Worm (Caenorhabditis elegans) whole organism, L4 larva: ENCODE data around the gene T28C12.2.

Experiments
- F10B5.3 ChIP-seq: sonication (generic microtip); optimal IDR thresholded peaks from 2 replicates; lab custom pipeline; 2016; ENCODE audit warnings: mild to moderate bottlenecking, missing genetic modification characterization, missing compliant biosample characterization
- F26F4.8 ChIP-seq: fragments of 200-800 bp; sonication (Bioruptor generic); conservative IDR thresholded peaks from 2 replicates; pipeline ENCODE4 v1.3.6; 2022; ENCODE audit warnings: missing genetic modification characterization, missing compliant biosample characterization
- F37D6.2 ChIP-seq: sonication (generic microtip); optimal IDR thresholded peaks from 2 replicates; lab custom pipeline; 2016; ENCODE audit warnings: mild to moderate bottlenecking, missing genetic modification characterization, missing compliant biosample characterization
- T26A8.4 ChIP-seq: fragments of 200-800 bp; sonication (Bioruptor generic); IDR thresholded peaks from 2 replicates; pipeline ENCODE4 v1.3.6; 2022; ENCODE audit warnings: missing genetic modification characterization, missing compliant biosample characterization
- Y48G9A.11 ChIP-seq: fragments of 200-800 bp; sonication (Bioruptor generic); IDR thresholded peaks from 2 replicates; pipeline ENCODE4 v1.3.6; 2022; ENCODE audit warnings: missing genetic modification reagents, missing genetic modification characterization, missing compliant biosample characterization
- aha-1 ChIP-seq: fragments of 150-350 bp; peaks from one replicate; lab custom pipeline; 2014; ENCODE audit warnings: missing biosample characterization, missing genetic modification characterization
- ceh-20 ChIP-seq: fragments of 200-800 bp; sonication (Bioruptor generic); IDR thresholded peaks from 2 replicates; pipeline ENCODE4 v1.3.6; 2022; ENCODE audit warnings: missing genetic modification reagents, missing genetic modification characterization, missing compliant biosample characterization
- ceh-32 ChIP-seq: sonication (generic microtip); optimal IDR thresholded peaks from 2 replicates; lab custom pipeline; 2016; ENCODE audit warnings: mild to moderate bottlenecking, missing genetic modification characterization, missing compliant biosample characterization; ENCODE audit not compliant: poor library complexity
- ceh-82 ChIP-seq: sonication (generic microtip); optimal IDR thresholded peaks from 2 replicates; lab custom pipeline; 2017; ENCODE audit warnings: missing biosample characterization, missing genetic modification characterization
- daf-16 ChIP-seq, 3 experiments: sonication (generic microtip); optimal IDR thresholded peaks; 2 replicates each; lab custom pipeline; 2016 to 2017; ENCODE audit warnings: missing genetic modification characterization in 3 of 3, missing genetic modification reagents in 3 of 3, mild to moderate bottlenecking in 2 of 3, missing compliant biosample characterization in 2 of 3, missing biosample characterization in 1 of 3, moderate library complexity in 1 of 3
- dmd-6 ChIP-seq: fragments of 200-800 bp; sonication (Bioruptor generic); IDR thresholded peaks from 2 replicates; pipeline ENCODE4 v1.3.6; 2022; ENCODE audit warnings: missing genetic modification reagents, missing genetic modification characterization, missing compliant biosample characterization
- hlh-11 ChIP-seq: fragments of 200-800 bp; sonication (Bioruptor generic); optimal IDR thresholded peaks from 2 replicates; lab custom pipeline; 2018; ENCODE audit warnings: mild to moderate bottlenecking, missing genetic modification characterization, missing compliant biosample characterization
- hlh-30 ChIP-seq: sonication (generic microtip); optimal IDR thresholded peaks from 2 replicates; lab custom pipeline; 2017; ENCODE audit warnings: antibody characterized with exemption, mild to moderate bottlenecking, missing genetic modification characterization, missing compliant biosample characterization; ENCODE audit not compliant: insufficient read depth
- hmg-1.1 ChIP-seq: fragments of 200-800 bp; sonication (Bioruptor generic); IDR thresholded peaks from 2 replicates; pipeline ENCODE4 v1.3.6; 2022; ENCODE audit warnings: missing genetic modification reagents, missing genetic modification characterization, missing compliant biosample characterization
- jun-1 ChIP-seq: fragments of 150-350 bp; optimal IDR thresholded peaks from 2 replicates; lab custom pipeline; 2014; ENCODE audit warnings: missing biosample characterization, missing genetic modification reagents, missing genetic modification characterization
- lim-7 ChIP-seq: fragments of 200-800 bp; sonication (Bioruptor generic); IDR thresholded peaks from 2 replicates; pipeline ENCODE4 v1.3.6; 2022; ENCODE audit warnings: missing genetic modification characterization, missing compliant biosample characterization
- lin-13 ChIP-seq: fragments of 150-350 bp; optimal IDR thresholded peaks from 2 replicates; lab custom pipeline; 2014; ENCODE audit warnings: missing biosample characterization, missing genetic modification reagents, missing genetic modification characterization
- lin-15B ChIP-seq: fragments of 150-350 bp; sonication (generic microtip); optimal IDR thresholded peaks from 3 replicates; lab custom pipeline; 2014; ENCODE audit warnings: missing biosample characterization, missing genetic modification characterization
- lin-39 ChIP-seq: fragments of 150-350 bp; optimal IDR thresholded peaks from 2 replicates; lab custom pipeline; 2014; ENCODE audit warnings: missing biosample characterization, missing genetic modification reagents, missing genetic modification characterization
- lir-3 ChIP-seq: sonication (generic microtip); optimal IDR thresholded peaks from 2 replicates; lab custom pipeline; 2016; ENCODE audit warnings: mild to moderate bottlenecking, missing genetic modification characterization, missing compliant biosample characterization
- lsy-2 ChIP-seq, 2 experiments: fragments of 150-350 bp in 1 of 2; sonication (generic microtip) in 1 of 2; optimal IDR thresholded peaks; 2 replicates each; lab custom pipeline; 2014 to 2017; ENCODE audit warnings: missing biosample characterization in 2 of 2, missing genetic modification characterization in 2 of 2
- madf-5 ChIP-seq, 2 experiments: fragments of 200-800 bp; sonication (Bioruptor generic); IDR thresholded peaks; 2 replicates each; pipeline ENCODE4 v1.3.6; 2022; ENCODE audit warnings: missing compliant biosample characterization in 2 of 2, missing genetic modification characterization in 2 of 2
- mdl-1 ChIP-seq, 2 experiments: fragments of 150-350 bp in 1 of 2; sonication (generic microtip) in 1 of 2; optimal IDR thresholded peaks; 2 replicates each; lab custom pipeline; 2014 to 2017; ENCODE audit warnings: missing biosample characterization in 2 of 2, missing genetic modification characterization in 2 of 2
- mdt-29 ChIP-seq: fragments of 200-800 bp; sonication (Bioruptor generic); IDR thresholded peaks from 2 replicates; pipeline ENCODE4 v1.3.6; 2022; ENCODE audit warnings: missing genetic modification reagents, missing genetic modification characterization, missing compliant biosample characterization
- nhr-111 ChIP-seq: fragments of 200-800 bp; sonication (Bioruptor generic); optimal IDR thresholded peaks from 2 replicates; lab custom pipeline; 2018; ENCODE audit warnings: mild to moderate bottlenecking, missing genetic modification characterization, missing compliant biosample characterization
- nhr-6 ChIP-seq: fragments of 150-350 bp; optimal IDR thresholded peaks from 2 replicates; lab custom pipeline; 2014; ENCODE audit warnings: missing biosample characterization, missing genetic modification characterization
- spr-1 ChIP-seq: sonication (generic microtip); optimal IDR thresholded peaks from 2 replicates; lab custom pipeline; 2016; ENCODE audit warnings: mild to moderate bottlenecking, missing genetic modification characterization, missing compliant biosample characterization
- unc-62 ChIP-seq, 3 experiments: fragments of 150-350 bp in 1 of 3; sonication (generic microtip); optimal IDR thresholded peaks in 2 of 3; peaks in 1 of 3; 1 replicate in 1 of 3; 2 replicates in 2 of 3; lab custom pipeline; 2014 to 2017; ENCODE audit warnings: missing biosample characterization in 3 of 3, missing genetic modification characterization in 3 of 3, missing genetic modification reagents in 3 of 3, missing genotype in 1 of 3
- zag-1 ChIP-seq: fragments of 150-350 bp; optimal IDR thresholded peaks from 2 replicates; lab custom pipeline; 2014; ENCODE audit warnings: missing biosample characterization, missing genetic modification characterization
- zfp-3 ChIP-seq: fragments of 200-800 bp; sonication (Bioruptor generic); conservative IDR thresholded peaks from 2 replicates; pipeline ENCODE4 v1.3.6; 2022; ENCODE audit warnings: missing genetic modification reagents, missing genetic modification characterization, missing compliant biosample characterization
- zip-11 ChIP-seq: fragments of 200-800 bp; sonication (Bioruptor generic); IDR thresholded peaks from 2 replicates; pipeline ENCODE4 v1.3.6; 2022; ENCODE audit warnings: missing genetic modification characterization, missing compliant biosample characterization
- ztf-11 ChIP-seq: fragments of 150-350 bp; optimal IDR thresholded peaks from 2 replicates; lab custom pipeline; 2014; ENCODE audit warnings: missing biosample characterization, missing genetic modification characterization

The T28C12.2 gene

ce11 chrV:6296536-6296935, 32.5 kb upstream of the T28C12.2 start:
- 0 out of 2 replicates have a peak, but pooled peaks have one; percentile 35 for TF ChIP-seq Y48G9A.11 (GFP tag; lab: Robert Waterston, UW)

- TF ChIP-seq hlh-30 (no peak), ceh-20 (GFP tag; lab: Robert Waterston, UW) (no peak), hlh-11 (tag; lab: Kevin White, UChicago) (peak; percentile 15), dmd-6 (GFP tag; lab: Robert Waterston, UW) (peak; percentile 58)
These were observed 28.0 kb upstream of the T28C12.2 start for ce11 chrV:6301046-6301445.

ce11 chrV:6302465-6302864, 26.5 kb upstream of the T28C12.2 start:
- TF ChIP-seq lin-13 (GFP tag; lab: Kevin White, UChicago) (no peak), unc-62 (GFP tag; optimal IDR thresholded peaks at IDR 0.05 in 1 of 2; lab: Kevin White, UChicago) (peak in 1 of 2 experiments; percentile 15), unc-62 (tag; optimal IDR thresholded peaks at IDR 0.05; lab: Kevin White, UChicago) (no peak)
- TF ChIP-seq, all 104 proteins: peak for 1

- no peak for TF ChIP-seq mdl-1 (tag; optimal IDR thresholded peaks at IDR 0.05; lab: Kevin White, UChicago)
- no peak for TF ChIP-seq zfp-3 (GFP tag; lab: Robert Waterston, UW)
- peak; percentile 32 for TF ChIP-seq aha-1 (tag; lab: Kevin White, UChicago)
These were observed 25.5 kb upstream of the T28C12.2 start, which contains the start of gene sago-1 for ce11 chrV:6303471-6303870. TSS of gene sago-1 (plus strand) at chrV:6303771.

- TF ChIP-seq madf-5 (GFP tag; IDR thresholded peaks at IDR 0.05; lab: Robert Waterston, UW), result no peak
- no peak for TF ChIP-seq lsy-2 (tag; optimal IDR thresholded peaks at IDR 0.05; lab: Kevin White, UChicago)
- no peak for TF ChIP-seq ztf-11 (tag; lab: Kevin White, UChicago)
- TF ChIP-seq hlh-30, result no peak
- TF ChIP-seq zip-11 (GFP tag; lab: Robert Waterston, UW), result no peak
- no peak for TF ChIP-seq lin-15B (tag; lab: Kevin White, UChicago)
- no peak for TF ChIP-seq zag-1
- TF ChIP-seq ceh-32 (tag; lab: Kevin White, UChicago), result no peak
- TF ChIP-seq F37D6.2, result no peak
These were observed 17.1 kb upstream of the T28C12.2 start for ce11 chrV:6311936-6312335.

ce11 chrV:6316632-6317031, 12.4 kb upstream of the T28C12.2 start, which contains the start of gene cest-24:
TSS of gene cest-24 (plus strand) at chrV:6316932.
- no peak for TF ChIP-seq lim-7 (GFP tag; lab: Robert Waterston, UW)
- no peak for TF ChIP-seq T26A8.4 (GFP tag; lab: Robert Waterston, UW)
- TF ChIP-seq spr-1 (tag; lab: Kevin White, UChicago), result no peak
- TF ChIP-seq ceh-82 (tag; lab: Kevin White, UChicago), result no peak
- no peak for TF ChIP-seq mdt-29
- no peak for TF ChIP-seq daf-16 (GFP tag; optimal IDR thresholded peaks at IDR 0.05; lab: Kevin White, UChicago)
- TF ChIP-seq daf-16 (tag; optimal IDR thresholded peaks at IDR 0.05; lab: Kevin White, UChicago), result no peak
- TF ChIP-seq F10B5.3 (tag; lab: Kevin White, UChicago), result no peak
- TF ChIP-seq nhr-111 (GFP tag; lab: Kevin White, UChicago), result no peak
- TF ChIP-seq F26F4.8 (GFP tag; lab: Robert Waterston, UW), result no peak
- TF ChIP-seq hmg-1.1 (GFP tag; lab: Robert Waterston, UW), result no peak
- no peak for TF ChIP-seq jun-1 (tag; lab: Kevin White, UChicago)
- no peak for TF ChIP-seq F37D6.2
- TF ChIP-seq ceh-20 (GFP tag; lab: Robert Waterston, UW), result no peak
- no peak for TF ChIP-seq lin-39 (tag; lab: Kevin White, UChicago)
- TF ChIP-seq nhr-6 (tag; lab: Kevin White, UChicago), result no peak
- no peak for TF ChIP-seq lir-3 (tag; lab: Kevin White, UChicago)
